ENCODE assay signal across 1 fruit fly cellular context in genomic region chr3L:3851847-3852246, dm6.
A peak's percentile ranks its signal among the peaks of the same experiment; 100 is the strongest.
TF ChIP-seq lines count a peak whose summit lies in the region.

No protein-coding gene starts in this region.

TF ChIP-seq in whole organism, embryonic, 481 proteins besides CTCF, POLR2A, EP300 and RAD21 (continued from another document and continues in another):
- TF ChIP-seq nerfin-2 (GFP tag; IDR thresholded peaks at IDR 0.05; lab: Robert Waterston, UW; ENCODE audit: partially characterized antibody): no peak
- no peak for TF ChIP-seq croc (GFP tag; conservative IDR thresholded peaks at IDR 0.05; lab: Robert Waterston, UW)
- TF ChIP-seq CG6689 (GFP tag; IDR thresholded peaks at IDR 0.05; lab: Robert Waterston, UW): peak; percentile 24; the same call in 1 of the 2 replicates
- no peak for TF ChIP-seq CG16863 (GFP tag; optimal IDR thresholded peaks at IDR 0.05; lab: Kevin White, UChicago)
- no peak for TF ChIP-seq ase (GFP tag; IDR thresholded peaks at IDR 0.05; lab: Robert Waterston, UW)
- no peak for TF ChIP-seq CG31224 (GFP tag; IDR thresholded peaks at IDR 0.05; lab: Robert Waterston, UW)
- no peak for TF ChIP-seq crp (GFP tag; optimal IDR thresholded peaks at IDR 0.05; lab: Kevin White, UChicago)
- TF ChIP-seq CG7987 (GFP tag; optimal IDR thresholded peaks at IDR 0.05; lab: Kevin White, UChicago): no peak
- no peak for TF ChIP-seq CG6272 (GFP tag; IDR thresholded peaks at IDR 0.05; lab: Robert Waterston, UW)
- TF ChIP-seq CG9437 (GFP tag; optimal IDR thresholded peaks at IDR 0.05; lab: Kevin White, UChicago): no peak
- no peak for TF ChIP-seq fd3F (GFP tag; optimal IDR thresholded peaks at IDR 0.05; lab: Kevin White, UChicago)
- no peak for TF ChIP-seq seq (GFP tag; IDR thresholded peaks at IDR 0.05; lab: Robert Waterston, UW)
- no peak for TF ChIP-seq btn (GFP tag; optimal IDR thresholded peaks at IDR 0.05; lab: Kevin White, UChicago)
- TF ChIP-seq CrebB (tag; optimal IDR thresholded peaks at IDR 0.05; lab: Kevin White, UChicago): no peak
- TF ChIP-seq pzg (GFP tag; optimal IDR thresholded peaks at IDR 0.05; lab: Kevin White, UChicago): no peak
- TF ChIP-seq ERR (GFP tag; optimal IDR thresholded peaks at IDR 0.05; lab: Kevin White, UChicago): no peak
- TF ChIP-seq CG17328 (GFP tag; IDR thresholded peaks at IDR 0.05; lab: Robert Waterston, UW): peak; percentile 61; the same call in 1 of the 2 replicates
- TF ChIP-seq CG11398 (GFP tag; optimal IDR thresholded peaks at IDR 0.05; lab: Kevin White, UChicago): no peak
- TF ChIP-seq zf30C (GFP tag; optimal IDR thresholded peaks at IDR 0.05; lab: Kevin White, UChicago): peak; percentile 15
- no peak for TF ChIP-seq CG15269 (tag; optimal IDR thresholded peaks at IDR 0.05; lab: Kevin White, UChicago)
- TF ChIP-seq CG8290 (GFP tag; optimal IDR thresholded peaks at IDR 0.05; lab: Kevin White, UChicago): peak; percentile 6
- TF ChIP-seq CG8290 (tag; optimal IDR thresholded peaks at IDR 0.05; lab: Kevin White, UChicago): peak in 1 of 2 experiments; percentile 18
- TF ChIP-seq prd (optimal IDR thresholded peaks at IDR 0.05; lab: Kevin White, UChicago): no peak
- TF ChIP-seq prd (GFP tag; IDR thresholded peaks at IDR 0.05; lab: Robert Waterston, UW): peak; percentile 34; the same call in 1 of the 3 replicates
- TF ChIP-seq dimm (GFP tag; IDR thresholded peaks at IDR 0.05; lab: Robert Waterston, UW): no peak
- no peak for TF ChIP-seq danr (GFP tag; IDR thresholded peaks at IDR 0.05; lab: Robert Waterston, UW)
- TF ChIP-seq CG11695 (GFP tag; IDR thresholded peaks at IDR 0.05; lab: Robert Waterston, UW): no peak
- no peak for TF ChIP-seq Mrtf (GFP tag; IDR thresholded peaks at IDR 0.05; lab: Robert Waterston, UW)
- no peak for TF ChIP-seq CG3847 (GFP tag; IDR thresholded peaks at IDR 0.05; lab: Robert Waterston, UW)
- TF ChIP-seq ATbp (GFP tag; optimal IDR thresholded peaks at IDR 0.05; lab: Kevin White, UChicago): peak; percentile 18
- TF ChIP-seq exex (tag; optimal IDR thresholded peaks at IDR 0.05; lab: Kevin White, UChicago): no peak
- no peak for TF ChIP-seq Gsc (GFP tag; IDR thresholded peaks at IDR 0.05; lab: Robert Waterston, UW)
- no peak for TF ChIP-seq CG8765 (GFP tag; IDR thresholded peaks at IDR 0.05; lab: Robert Waterston, UW)
- TF ChIP-seq CG17829 (tag; optimal IDR thresholded peaks at IDR 0.05; lab: Kevin White, UChicago): peak; percentile 44
- TF ChIP-seq CG10565 (GFP tag; optimal IDR thresholded peaks at IDR 0.05; lab: Kevin White, UChicago): no peak
- TF ChIP-seq CG3281 (GFP tag; optimal IDR thresholded peaks at IDR 0.05; lab: Kevin White, UChicago): no peak
- no peak for TF ChIP-seq pros (GFP tag; optimal IDR thresholded peaks at IDR 0.05; lab: Kevin White, UChicago)
- no peak for TF ChIP-seq CG7372 (GFP tag; IDR thresholded peaks at IDR 0.05; lab: Robert Waterston, UW)
- no peak for TF ChIP-seq sc (optimal IDR thresholded peaks at IDR 0.05; lab: Kevin White, UChicago)
- peak; percentile 1 for TF ChIP-seq sc (GFP tag; optimal IDR thresholded peaks at IDR 0.05; lab: Kevin White, UChicago)
- no peak for TF ChIP-seq CG15696 (tag; optimal IDR thresholded peaks at IDR 0.05; lab: Kevin White, UChicago)
- TF ChIP-seq CG15601 (tag; optimal IDR thresholded peaks at IDR 0.05; lab: Kevin White, UChicago): peak; percentile 43
- TF ChIP-seq Camta (GFP tag; optimal IDR thresholded peaks at IDR 0.05; lab: Kevin White, UChicago): no peak
- no peak for TF ChIP-seq jigr1 (GFP tag; IDR thresholded peaks at IDR 0.05; lab: Robert Waterston, UW)
- no peak for TF ChIP-seq CG13287 (GFP tag; IDR thresholded peaks at IDR 0.05; lab: Robert Waterston, UW; ENCODE audit: partially characterized antibody)
- TF ChIP-seq lab (GFP tag; optimal IDR thresholded peaks at IDR 0.05; lab: Kevin White, UChicago): peak; percentile 24
- TF ChIP-seq D (optimal IDR thresholded peaks at IDR 0.05; lab: Kevin White, UChicago): no peak
- TF ChIP-seq D (GFP tag; optimal IDR thresholded peaks at IDR 0.05; lab: Kevin White, UChicago): peak; percentile 46
- TF ChIP-seq CG6254 (GFP tag; optimal IDR thresholded peaks at IDR 0.05; lab: Kevin White, UChicago): peak; percentile 42
- TF ChIP-seq Dref (GFP tag; IDR thresholded peaks at IDR 0.05; lab: Robert Waterston, UW): no peak
- TF ChIP-seq CG13624 (GFP tag; optimal IDR thresholded peaks at IDR 0.05; lab: Kevin White, UChicago): no peak
- no peak for TF ChIP-seq NFAT (GFP tag; IDR thresholded peaks at IDR 0.05; lab: Robert Waterston, UW)
- no peak for TF ChIP-seq amos (GFP tag; IDR thresholded peaks at IDR 0.05; lab: Robert Waterston, UW; ENCODE audit: partially characterized antibody)
- TF ChIP-seq br (optimal IDR thresholded peaks at IDR 0.05; lab: Kevin White, UChicago): no peak
- no peak for TF ChIP-seq sug (tag; optimal IDR thresholded peaks at IDR 0.05; lab: Kevin White, UChicago)
- TF ChIP-seq CG10654 (GFP tag; optimal IDR thresholded peaks at IDR 0.05; lab: Kevin White, UChicago): no peak
- no peak for TF ChIP-seq run (tag; optimal IDR thresholded peaks at IDR 0.05; lab: Kevin White, UChicago)
- TF ChIP-seq Antp (GFP tag; optimal IDR thresholded peaks at IDR 0.05; lab: Kevin White, UChicago): no peak
- no peak for TF ChIP-seq inv (GFP tag; IDR thresholded peaks at IDR 0.05; lab: Robert Waterston, UW; ENCODE audit: partially characterized antibody)
- TF ChIP-seq Ptx1 (GFP tag; IDR thresholded peaks at IDR 0.05; lab: Robert Waterston, UW): 0 out of 2 replicates have a peak, but pooled peaks have one; percentile 27
- no peak for TF ChIP-seq CG3995 (GFP tag; optimal IDR thresholded peaks at IDR 0.05; lab: Kevin White, UChicago)
- TF ChIP-seq sna (GFP tag; IDR thresholded peaks at IDR 0.05; lab: Robert Waterston, UW; ENCODE audit: partially characterized antibody): no peak
- peak; percentile 55 for TF ChIP-seq CG2678 (tag; optimal IDR thresholded peaks at IDR 0.05; lab: Kevin White, UChicago)
- TF ChIP-seq Bteb2 (GFP tag; optimal IDR thresholded peaks at IDR 0.05; lab: Kevin White, UChicago): no peak
- TF ChIP-seq CG3163 (GFP tag; optimal IDR thresholded peaks at IDR 0.05; lab: Kevin White, UChicago): no peak
- TF ChIP-seq Sin3A (optimal IDR thresholded peaks at IDR 0.05; lab: Kevin White, UChicago): no peak
- TF ChIP-seq fd102C (GFP tag; optimal IDR thresholded peaks at IDR 0.05; lab: Kevin White, UChicago): no peak
- TF ChIP-seq CG13296 (GFP tag; optimal IDR thresholded peaks at IDR 0.05; lab: Kevin White, UChicago): no peak
- TF ChIP-seq CG4707 (GFP tag; optimal IDR thresholded peaks at IDR 0.05; lab: Kevin White, UChicago): no peak
- no peak for TF ChIP-seq Nf-YC (tag; optimal IDR thresholded peaks at IDR 0.05; lab: Kevin White, UChicago)
- TF ChIP-seq knrl (GFP tag; IDR thresholded peaks at IDR 0.05; lab: Robert Waterston, UW; ENCODE audit: partially characterized antibody): no peak
- TF ChIP-seq en (GFP tag; optimal IDR thresholded peaks at IDR 0.05; lab: Kevin White, UChicago): peak; percentile 20
- no peak for TF ChIP-seq CG7745 (tag; optimal IDR thresholded peaks at IDR 0.05; lab: Kevin White, UChicago)
- no peak for TF ChIP-seq CG4404 (GFP tag; IDR thresholded peaks at IDR 0.05; lab: Robert Waterston, UW)
- no peak for TF ChIP-seq cg (GFP tag; optimal IDR thresholded peaks at IDR 0.05; lab: Kevin White, UChicago)
- TF ChIP-seq ssp (GFP tag; IDR thresholded peaks at IDR 0.05; lab: Robert Waterston, UW): peak; percentile 39
- no peak for TF ChIP-seq gcm (GFP tag; optimal IDR thresholded peaks at IDR 0.05; lab: Kevin White, UChicago)
- no peak for TF ChIP-seq CG33213 (GFP tag; optimal IDR thresholded peaks at IDR 0.05; lab: Kevin White, UChicago)
- no peak for TF ChIP-seq CG32772 (GFP tag; IDR thresholded peaks at IDR 0.05; lab: Robert Waterston, UW)
- no peak for TF ChIP-seq CG7928 (GFP tag; optimal IDR thresholded peaks at IDR 0.05; lab: Kevin White, UChicago)
- TF ChIP-seq luna (GFP tag; optimal IDR thresholded peaks at IDR 0.05; lab: Kevin White, UChicago): no peak
- TF ChIP-seq Ets97D (GFP tag; optimal IDR thresholded peaks at IDR 0.05; lab: Kevin White, UChicago): no peak
- no peak for TF ChIP-seq crc (GFP tag; optimal IDR thresholded peaks at IDR 0.05; lab: Kevin White, UChicago)
- TF ChIP-seq C15 (GFP tag; IDR thresholded peaks at IDR 0.05; lab: Robert Waterston, UW): no peak
- TF ChIP-seq tio (GFP tag; optimal IDR thresholded peaks at IDR 0.05; lab: Kevin White, UChicago): no peak
- no peak for TF ChIP-seq CG2199 (GFP tag; IDR thresholded peaks at IDR 0.05; lab: Robert Waterston, UW)
- no peak for TF ChIP-seq Bgb (GFP tag; IDR thresholded peaks at IDR 0.05; lab: Robert Waterston, UW; ENCODE audit: partially characterized antibody)
- TF ChIP-seq CG6813 (GFP tag; optimal IDR thresholded peaks at IDR 0.05; lab: Kevin White, UChicago): no peak
- TF ChIP-seq Dip3 (GFP tag; optimal IDR thresholded peaks at IDR 0.05; lab: Kevin White, UChicago): no peak
- no peak for TF ChIP-seq CG4282 (GFP tag; optimal IDR thresholded peaks at IDR 0.05; lab: Kevin White, UChicago)
- TF ChIP-seq CG5180 (GFP tag; optimal IDR thresholded peaks at IDR 0.05; lab: Kevin White, UChicago): no peak
- TF ChIP-seq YL-1 (GFP tag; optimal IDR thresholded peaks at IDR 0.05; lab: Kevin White, UChicago): no peak
- TF ChIP-seq CG12769 (tag; optimal IDR thresholded peaks at IDR 0.05; lab: Kevin White, UChicago): peak; percentile 53
- no peak for TF ChIP-seq CG10959 (GFP tag; IDR thresholded peaks at IDR 0.05; lab: Robert Waterston, UW)
- peak; percentile 47; the same call in 1 of the 3 replicates for TF ChIP-seq ci (GFP tag; IDR thresholded peaks at IDR 0.05; lab: Robert Waterston, UW)
- TF ChIP-seq Kr (GFP tag; optimal IDR thresholded peaks at IDR 0.05; lab: Kevin White, UChicago): no peak
- TF ChIP-seq CHES-1-like (GFP tag; optimal IDR thresholded peaks at IDR 0.05; lab: Kevin White, UChicago): peak; percentile 7
- no peak for TF ChIP-seq nau (GFP tag; optimal IDR thresholded peaks at IDR 0.05; lab: Kevin White, UChicago)
- TF ChIP-seq sqz (GFP tag; optimal IDR thresholded peaks at IDR 0.05; lab: Kevin White, UChicago): no peak
- no peak for TF ChIP-seq CG18599 (GFP tag; optimal IDR thresholded peaks at IDR 0.05; lab: Kevin White, UChicago)
- no peak for TF ChIP-seq CG14965 (GFP tag; optimal IDR thresholded peaks at IDR 0.05; lab: Kevin White, UChicago; ENCODE audit: borderline replicate concordance)
- TF ChIP-seq Atf6 (GFP tag; IDR thresholded peaks at IDR 0.05; lab: Robert Waterston, UW): no peak
- TF ChIP-seq Aef1 (GFP tag; IDR thresholded peaks at IDR 0.05; lab: Robert Waterston, UW): no peak
- no peak for TF ChIP-seq chinmo (GFP tag; IDR thresholded peaks at IDR 0.05; lab: Robert Waterston, UW; ENCODE audit: partially characterized antibody)
- no peak for TF ChIP-seq chm (GFP tag; IDR thresholded peaks at IDR 0.05; lab: Robert Waterston, UW)
- TF ChIP-seq CG4360 (GFP tag; IDR thresholded peaks at IDR 0.05; lab: Robert Waterston, UW): no peak
- no peak for TF ChIP-seq H15 (GFP tag; IDR thresholded peaks at IDR 0.05; lab: Robert Waterston, UW)
- TF ChIP-seq gcm2 (GFP tag; optimal IDR thresholded peaks at IDR 0.05; lab: Kevin White, UChicago): no peak
- TF ChIP-seq Lpt (GFP tag; optimal IDR thresholded peaks at IDR 0.05; lab: Kevin White, UChicago): no peak
- TF ChIP-seq CG30403 (GFP tag; optimal IDR thresholded peaks at IDR 0.05; lab: Kevin White, UChicago): peak; percentile 26
- TF ChIP-seq sisA (GFP tag; IDR thresholded peaks at IDR 0.05; lab: Robert Waterston, UW): peak; percentile 45; the same call in 1 of the 2 replicates
- peak; percentile 2 for TF ChIP-seq pum (GFP tag; optimal IDR thresholded peaks at IDR 0.05; lab: Kevin White, UChicago)
- TF ChIP-seq Hand (GFP tag; optimal IDR thresholded peaks at IDR 0.05; lab: Kevin White, UChicago): no peak
- no peak for TF ChIP-seq HLHmδ (GFP tag; optimal IDR thresholded peaks at IDR 0.05; lab: Kevin White, UChicago)
- peak in 1 of 2 experiments; percentile 76 for TF ChIP-seq bsh (GFP tag; optimal IDR thresholded peaks at IDR 0.05; lab: Kevin White, UChicago)
- no peak for TF ChIP-seq fd64A (GFP tag; optimal IDR thresholded peaks at IDR 0.05; lab: Kevin White, UChicago)
- no peak for TF ChIP-seq CG16779 (GFP tag; IDR thresholded peaks at IDR 0.05; lab: Robert Waterston, UW)
- no peak for TF ChIP-seq CG34422 (GFP tag; IDR thresholded peaks at IDR 0.05; lab: Robert Waterston, UW)
- no peak for TF ChIP-seq Doc3 (GFP tag; IDR thresholded peaks at IDR 0.05; lab: Robert Waterston, UW; ENCODE audit: partially characterized antibody)
- peak; percentile 74 for TF ChIP-seq CG2712 (tag; optimal IDR thresholded peaks at IDR 0.05; lab: Kevin White, UChicago)
- no peak for TF ChIP-seq Hr78 (GFP tag; optimal IDR thresholded peaks at IDR 0.05; lab: Kevin White, UChicago)
- peak; percentile 55 for TF ChIP-seq nmo (GFP tag; optimal IDR thresholded peaks at IDR 0.05; lab: Kevin White, UChicago)
- TF ChIP-seq B-H1 (GFP tag; IDR thresholded peaks at IDR 0.05; lab: Robert Waterston, UW): no peak
- TF ChIP-seq CG1792 (GFP tag; optimal IDR thresholded peaks at IDR 0.05; lab: Kevin White, UChicago): peak; percentile 7
- TF ChIP-seq pfk (GFP tag; optimal IDR thresholded peaks at IDR 0.05; lab: Kevin White, UChicago): no peak
- TF ChIP-seq pnt (GFP tag; optimal IDR thresholded peaks at IDR 0.05; lab: Kevin White, UChicago): peak; percentile 20
- TF ChIP-seq Doc2 (GFP tag; IDR thresholded peaks at IDR 0.05; lab: Robert Waterston, UW): no peak
- TF ChIP-seq CG8924 (tag; optimal IDR thresholded peaks at IDR 0.05; lab: Kevin White, UChicago): peak; percentile 26
- no peak for TF ChIP-seq bab2 (GFP tag; optimal IDR thresholded peaks at IDR 0.05; lab: Kevin White, UChicago)
- TF ChIP-seq CG12071 (GFP tag; optimal IDR thresholded peaks at IDR 0.05; lab: Kevin White, UChicago): no peak
- TF ChIP-seq CG11560 (tag; IDR thresholded peaks at IDR 0.05; lab: Robert Waterston, UW): no peak
- peak; percentile 14 to 49 for TF ChIP-seq dpn (GFP tag; optimal IDR thresholded peaks at IDR 0.05; lab: Kevin White, UChicago)
- no peak for TF ChIP-seq Taf1 (GFP tag; IDR thresholded peaks at IDR 0.05; lab: Robert Waterston, UW)
- no peak for TF ChIP-seq CG4854 (GFP tag; optimal IDR thresholded peaks at IDR 0.05; lab: Kevin White, UChicago)
- no peak for TF ChIP-seq Mad (GFP tag; optimal IDR thresholded peaks at IDR 0.05; lab: Kevin White, UChicago)
- no peak for TF ChIP-seq NC2α (GFP tag; optimal IDR thresholded peaks at IDR 0.05; lab: Kevin White, UChicago)
- no peak for TF ChIP-seq Hmr (GFP tag; optimal IDR thresholded peaks at IDR 0.05; lab: Kevin White, UChicago)
- TF ChIP-seq schlank (tag; optimal IDR thresholded peaks at IDR 0.05; lab: Kevin White, UChicago): no peak
- peak; percentile 83 for TF ChIP-seq sens (GFP tag; lab: Kevin White, UChicago)
